Worm (Caenorhabditis elegans): ENCODE measurements around the gene T23E1.1.

DNA sequence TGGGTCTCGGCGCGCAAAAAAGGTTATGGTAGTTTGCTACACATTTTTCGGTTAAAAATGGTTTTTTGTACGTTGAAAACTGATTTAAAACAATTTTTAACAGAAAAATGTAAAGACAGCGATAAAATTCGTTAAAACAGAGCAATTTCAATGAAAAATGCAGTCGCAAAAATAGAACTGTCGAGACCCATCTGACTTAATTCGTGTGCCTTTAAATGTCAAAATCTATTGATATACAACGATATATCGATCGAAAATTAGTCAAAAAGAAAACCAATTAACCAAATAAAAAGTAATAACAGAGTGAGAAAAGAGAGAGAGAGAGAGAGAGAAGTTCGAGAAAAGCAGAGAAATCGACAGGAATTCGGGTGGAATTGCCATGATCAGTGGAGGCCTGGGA, 30.1 kb upstream of the T23E1.1 start:
- TF ChIP-seq him-1 (tag; optimal IDR thresholded peaks at IDR 0.05), result no peak
- TF ChIP-seq dao-5 (tag; optimal IDR thresholded peaks at IDR 0.05), result no peak

All from whole organism, L4/young adult.